Worm (Caenorhabditis elegans): Measurements from ENCODE around the gene dre-1.

DNA sequence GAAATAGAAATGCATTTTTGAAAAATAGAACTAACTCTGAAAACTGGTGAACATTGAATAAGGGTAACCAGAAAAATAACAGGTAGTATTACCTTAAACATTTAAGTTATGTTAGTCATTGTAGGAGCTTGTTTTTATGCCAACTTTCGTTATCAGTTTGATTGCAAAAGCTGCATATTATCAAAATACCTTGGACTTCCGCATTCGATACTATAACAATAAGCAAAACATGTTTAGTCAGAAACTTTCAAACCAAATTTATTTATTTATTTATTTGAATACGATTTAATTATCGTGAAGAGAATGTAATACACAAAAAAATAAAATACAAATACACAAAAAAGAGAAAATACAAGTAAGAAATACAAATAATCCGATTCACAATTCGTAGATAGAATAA, 8.0 kb upstream of the dre-1 start, which contains the start of gene K04A8.19:
- TF ChIP-seq ref-1 (GFP tag; conservative IDR thresholded peaks at IDR 0.05), result no peak
- no peak for TF ChIP-seq med-1 (GFP tag; optimal IDR thresholded peaks at IDR 0.05; ENCODE audit: insufficient read depth)
- TF ChIP-seq ztf-23 (GFP tag; IDR thresholded peaks at IDR 0.05), result no peak
- TF ChIP-seq flt-1 (GFP tag; IDR thresholded peaks at IDR 0.05), result no peak
- TF ChIP-seq cog-1 (tag; optimal IDR thresholded peaks at IDR 0.05), result no peak
- TF ChIP-seq klf-2 (GFP tag; conservative IDR thresholded peaks at IDR 0.05), result no peak
- no peak for TF ChIP-seq tab-1 (GFP tag; IDR thresholded peaks at IDR 0.05)
- TF ChIP-seq T22C8.4 (GFP tag; IDR thresholded peaks at IDR 0.05), result no peak
- TF ChIP-seq ztf-29 (GFP tag; IDR thresholded peaks at IDR 0.05), result no peak

Measured in whole organism, midembryonic.